Worm (Caenorhabditis elegans): ENCODE data around the gene dhps-1.

dhps-1 gene

ce11 chrII:11958793-11959574 is 33.8 kb upstream of the dhps-1 start (continued):
- TF ChIP-seq R02D3.7 (tag; optimal IDR thresholded peaks at IDR 0.05) (no peak), nhr-237 (tag; optimal IDR thresholded peaks at IDR 0.05) (no peak), skn-1 (tag; optimal IDR thresholded peaks at IDR 0.05) (no peak), nhr-25 (tag; optimal IDR thresholded peaks at IDR 0.05) (no peak), nhr-12 (tag; optimal IDR thresholded peaks at IDR 0.05) (no peak), ceh-82 (tag; optimal IDR thresholded peaks at IDR 0.05) (no peak), unc-55 (GFP tag; optimal IDR thresholded peaks at IDR 0.05) (peak; percentile 70), lin-13 (GFP tag; optimal IDR thresholded peaks at IDR 0.05) (peak; percentile 46), zag-1 (tag; optimal IDR thresholded peaks at IDR 0.05) (no peak), nhr-11 (tag; optimal IDR thresholded peaks at IDR 0.05) (no peak), nhr-21 (tag; optimal IDR thresholded peaks at IDR 0.05) (peak; percentile 10)

ce11 chrII:11960596-11961217 is 32.1 kb upstream of the dhps-1 start:
- TF ChIP-seq F13H6.1 (tag; optimal IDR thresholded peaks at IDR 0.05) (peak; percentile 81), fos-1 (tag; optimal IDR thresholded peaks at IDR 0.05) (peak; percentile 59), crh-2 (tag; optimal IDR thresholded peaks at IDR 0.05) (peak; percentile 44), lin-11 (tag; optimal IDR thresholded peaks at IDR 0.05) (peak; percentile 13), lsy-2 (tag; optimal IDR thresholded peaks at IDR 0.05) (peak; percentile 49 to 59), nhr-6 (tag; optimal IDR thresholded peaks at IDR 0.05) (no peak), nhr-129 (tag; optimal IDR thresholded peaks at IDR 0.05) (peak; percentile 57), ztf-1 (GFP tag; conservative IDR thresholded peaks at IDR 0.05) (no peak), mdl-1 (tag; optimal IDR thresholded peaks at IDR 0.05) (peak in 1 of 2 experiments; percentile 46), lin-13 (GFP tag; optimal IDR thresholded peaks at IDR 0.05) (peak; percentile 66), nhr-12 (tag; optimal IDR thresholded peaks at IDR 0.05) (no peak), sma-3 (GFP tag; optimal IDR thresholded peaks at IDR 0.05) (peak; percentile 65), zag-1 (tag; optimal IDR thresholded peaks at IDR 0.05) (peak; percentile 9), ztf-4 (tag; optimal IDR thresholded peaks at IDR 0.05) (peak; percentile 31), sma-9 (GFP tag; optimal IDR thresholded peaks at IDR 0.05) (peak; percentile 65), sma-9 (tag; optimal IDR thresholded peaks at IDR 0.05) (no peak), mbf-1 (tag; optimal IDR thresholded peaks at IDR 0.05) (peak; percentile 42), nhr-21 (tag; optimal IDR thresholded peaks at IDR 0.05) (peak; percentile 49), gmeb-1 (tag; optimal IDR thresholded peaks at IDR 0.05) (peak; percentile 11), nhr-25 (tag; optimal IDR thresholded peaks at IDR 0.05) (peak; percentile 40), egl-27 (tag; optimal IDR thresholded peaks at IDR 0.05) (peak; percentile 9), Y55F3AM.14 (GFP tag; optimal IDR thresholded peaks at IDR 0.05) (peak; percentile 88), unc-62 (GFP tag; optimal IDR thresholded peaks at IDR 0.05) (no peak), unc-55 (GFP tag; optimal IDR thresholded peaks at IDR 0.05) (peak; percentile 58), C34F6.9 (tag; optimal IDR thresholded peaks at IDR 0.05) (no peak), blmp-1 (tag; optimal IDR thresholded peaks at IDR 0.05; ENCODE audit: insufficient read depth) (no peak), nhr-11 (tag; optimal IDR thresholded peaks at IDR 0.05) (peak; percentile 66)

ce11 chrII:11962083-11962482 is 30.7 kb upstream of the dhps-1 start, which contains the start of the genes W03C9.1 and W03C9.2:
Gene W03C9.1 (minus strand): TSS chrII:11962128.
Gene W03C9.2 (plus strand): TSS chrII:11962368.
- TF ChIP-seq gmeb-1 (tag; optimal IDR thresholded peaks at IDR 0.05), result no peak
- TF ChIP-seq nhr-10 (tag; optimal IDR thresholded peaks at IDR 0.05), result no peak
- no peak for TF ChIP-seq nhr-25 (tag; optimal IDR thresholded peaks at IDR 0.05)
- TF ChIP-seq ztf-11 (tag; optimal IDR thresholded peaks at IDR 0.05), result no peak

ce11 chrII:11963132-11963630 is 29.6 kb upstream of the dhps-1 start:
- TF ChIP-seq peb-1 (tag; optimal IDR thresholded peaks at IDR 0.05) (no peak), ceh-16 (tag; optimal IDR thresholded peaks at IDR 0.05) (no peak), snpc-4 (tag; optimal IDR thresholded peaks at IDR 0.05) (no peak), nhr-237 (tag; optimal IDR thresholded peaks at IDR 0.05) (no peak), unc-39 (tag; optimal IDR thresholded peaks at IDR 0.05) (no peak)

Data from whole organism, L2 larva.